Fruit fly (Drosophila melanogaster): Measurements from ENCODE around the gene gzl.

The gzl gene

dm6 chr3R:6406566-6407098 is 23.9 kb downstream of the gzl start, which contains the start of gene gpp (continued):
- peak; percentile 11 for TF ChIP-seq Bteb2 (GFP tag; optimal IDR thresholded peaks at IDR 0.05)
- TF ChIP-seq CG18476 (GFP tag; optimal IDR thresholded peaks at IDR 0.05), result no peak
- TF ChIP-seq nau (GFP tag; optimal IDR thresholded peaks at IDR 0.05), result peak; percentile 21
- peak; percentile 21 for TF ChIP-seq CG2875 (GFP tag; optimal IDR thresholded peaks at IDR 0.05)
- TF ChIP-seq CG2199 (GFP tag; IDR thresholded peaks at IDR 0.05), result no peak
- TF ChIP-seq sob (GFP tag; IDR thresholded peaks at IDR 0.05), result no peak
- no peak for TF ChIP-seq chn (GFP tag; optimal IDR thresholded peaks at IDR 0.05)
- peak; percentile 62 for TF ChIP-seq Max (GFP tag; optimal IDR thresholded peaks at IDR 0.05)
- no peak for TF ChIP-seq unpg (GFP tag; optimal IDR thresholded peaks at IDR 0.05)
- TF ChIP-seq sd (tag; optimal IDR thresholded peaks at IDR 0.05), result peak; percentile 50

- TF ChIP-seq CG17385 (GFP tag; optimal IDR thresholded peaks at IDR 0.05), result peak; percentile 34
- TF ChIP-seq CG15479 (GFP tag; optimal IDR thresholded peaks at IDR 0.05), result peak; percentile 3
- 0 out of 2 replicates have a peak, but pooled peaks have one; percentile 27 for TF ChIP-seq onecut (GFP tag; IDR thresholded peaks at IDR 0.05)
- no peak for TF ChIP-seq CG32767 (GFP tag; IDR thresholded peaks at IDR 0.05)
- peak; percentile 4 for TF ChIP-seq exex (tag; optimal IDR thresholded peaks at IDR 0.05)
- TF ChIP-seq CG14965 (GFP tag; optimal IDR thresholded peaks at IDR 0.05; ENCODE audit: borderline replicate concordance), result no peak
- TF ChIP-seq az2 (GFP tag; optimal IDR thresholded peaks at IDR 0.05), result no peak
- TF ChIP-seq eve (GFP tag; optimal IDR thresholded peaks at IDR 0.05), result peak in 1 of 2 experiments; percentile 38
- TF ChIP-seq CG3163 (GFP tag; optimal IDR thresholded peaks at IDR 0.05), result peak; percentile 11
- peak; percentile 79 to 93 for TF ChIP-seq Trl (optimal IDR thresholded peaks at IDR 0.05)
- no peak for TF ChIP-seq Trl (GFP tag; optimal IDR thresholded peaks at IDR 0.05)
- TF ChIP-seq twi (tag; optimal IDR thresholded peaks at IDR 0.05), result no peak
Observed at dm6 chr3R:6407544-6407943, 24.8 kb downstream of the gzl start.

DNA sequence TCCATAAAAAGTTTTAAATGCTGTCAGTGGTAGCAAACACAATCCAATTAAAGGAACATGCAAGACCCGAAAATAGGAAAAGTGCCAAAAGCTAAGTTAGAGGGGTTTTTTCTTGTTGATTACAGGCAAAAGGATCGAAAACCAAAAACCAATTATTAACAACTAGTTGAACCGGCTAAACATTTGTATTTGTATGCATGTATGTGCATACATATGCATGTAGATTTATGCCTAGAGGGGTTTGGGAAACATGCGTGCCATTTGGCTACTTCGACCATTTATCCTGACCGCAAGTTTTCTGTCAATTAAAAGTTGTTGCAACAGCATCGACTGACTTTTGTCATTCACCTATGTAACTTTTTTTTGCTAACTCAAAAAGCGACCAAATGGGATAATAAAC is 25.8 kb downstream of the gzl start:
- TF ChIP-seq CG3726 (GFP tag; IDR thresholded peaks at IDR 0.05) (0 out of 3 replicates have a peak, but pooled peaks have one; percentile 23), sens (GFP tag) (peak; percentile 50), Ets65A (GFP tag) (peak; percentile 69), mam (GFP tag; optimal IDR thresholded peaks at IDR 0.05) (no peak)

- TF ChIP-seq lab (GFP tag; optimal IDR thresholded peaks at IDR 0.05), result no peak
- no peak for TF ChIP-seq CG7839 (tag; optimal IDR thresholded peaks at IDR 0.05)
- TF ChIP-seq psq (GFP tag; optimal IDR thresholded peaks at IDR 0.05), result peak; percentile 83
- no peak for TF ChIP-seq CHES-1-like (GFP tag; optimal IDR thresholded peaks at IDR 0.05)
- no peak for TF ChIP-seq CG11695 (GFP tag; IDR thresholded peaks at IDR 0.05)
- TF ChIP-seq Dll (GFP tag; IDR thresholded peaks at IDR 0.05; ENCODE audit: partially characterized antibody), result no peak
- TF ChIP-seq CG8290 (GFP tag; optimal IDR thresholded peaks at IDR 0.05), result no peak
- no peak for TF ChIP-seq CG8290 (tag; optimal IDR thresholded peaks at IDR 0.05)
- TF ChIP-seq danr (GFP tag; IDR thresholded peaks at IDR 0.05), result no peak
- no peak for TF ChIP-seq BEAF-32 (GFP tag; optimal IDR thresholded peaks at IDR 0.05)
- no peak for TF ChIP-seq ato (GFP tag; IDR thresholded peaks at IDR 0.05; ENCODE audit: partially characterized antibody)
- TF ChIP-seq peb (GFP tag; IDR thresholded peaks at IDR 0.05), result no peak
- no peak for TF ChIP-seq CG12769 (tag; optimal IDR thresholded peaks at IDR 0.05)
- TF ChIP-seq usp (GFP tag; optimal IDR thresholded peaks at IDR 0.05), result no peak
- TF ChIP-seq Scr (GFP tag; IDR thresholded peaks at IDR 0.05; ENCODE audit: partially characterized antibody), result no peak
- no peak for TF ChIP-seq Bgb (GFP tag; IDR thresholded peaks at IDR 0.05; ENCODE audit: partially characterized antibody)
- no peak for TF ChIP-seq vfl (GFP tag; optimal IDR thresholded peaks at IDR 0.05)
- no peak for TF ChIP-seq CG3726 (GFP tag; IDR thresholded peaks at IDR 0.05)
- TF ChIP-seq CG12071 (GFP tag; optimal IDR thresholded peaks at IDR 0.05), result no peak
- TF ChIP-seq Antp (GFP tag; optimal IDR thresholded peaks at IDR 0.05), result no peak
- no peak for TF ChIP-seq eve (GFP tag; optimal IDR thresholded peaks at IDR 0.05)
- no peak for TF ChIP-seq Dip3 (GFP tag; optimal IDR thresholded peaks at IDR 0.05)
- TF ChIP-seq CG14014 (GFP tag; IDR thresholded peaks at IDR 0.05), result 0 out of 2 replicates have a peak, but pooled peaks have one; percentile 11
- TF ChIP-seq CG7271 (tag; optimal IDR thresholded peaks at IDR 0.05), result no peak
- no peak for TF ChIP-seq CTCF (GFP tag; optimal IDR thresholded peaks at IDR 0.05)
Observed at dm6 chr3R:6409153-6409571, 26.4 kb downstream of the gzl start.
